Worm (Caenorhabditis elegans): Measurements from ENCODE around the gene srh-269.

The srh-269 gene

ce11 chrV:16596102-16596501 lies 4.3 kb upstream of the srh-269 start:
- TF ChIP-seq fkh-8 (tag; optimal IDR thresholded peaks at IDR 0.05) (no peak), elt-3 (tag; optimal IDR thresholded peaks at IDR 0.05) (peak in 1 of 6 experiments; percentile 19), ztf-11 (tag; optimal IDR thresholded peaks at IDR 0.05) (no peak), vab-15 (tag; optimal IDR thresholded peaks at IDR 0.05) (no peak)

ce11 chrV:16595140-16595791 lies 3.4 kb upstream of the srh-269 start, which contains the start of gene cpl-1:
TSS of gene cpl-1 (minus strand) at chrV:16595346.
- TF ChIP-seq F16B12.6 (tag; optimal IDR thresholded peaks at IDR 0.05) (no peak), nhr-28 (tag; optimal IDR thresholded peaks at IDR 0.05) (no peak), nhr-47 (tag; optimal IDR thresholded peaks at IDR 0.05) (no peak), C16A3.4 (tag; optimal IDR thresholded peaks at IDR 0.05) (no peak), nhr-76 (tag; optimal IDR thresholded peaks at IDR 0.05) (no peak), lin-35 (GFP tag; optimal IDR thresholded peaks at IDR 0.05) (peak in 1 of 2 experiments; percentile 27), efl-1 (optimal IDR thresholded peaks at IDR 0.05) (no peak), efl-1 (GFP tag; optimal IDR thresholded peaks at IDR 0.05 in 1 of 2) (peak in 1 of 2 experiments; percentile 87), nhr-11 (tag; optimal IDR thresholded peaks at IDR 0.05) (no peak), ceh-8 (GFP tag; optimal IDR thresholded peaks at IDR 0.05) (no peak), grh-1 (GFP tag; IDR thresholded peaks at IDR 0.05) (no peak), jun-1 (tag; optimal IDR thresholded peaks at IDR 0.05) (peak; percentile 18), dpl-1 (GFP tag; optimal IDR thresholded peaks at IDR 0.05) (no peak), zag-1 (tag; optimal IDR thresholded peaks at IDR 0.05) (no peak), fkh-10 (GFP tag; optimal IDR thresholded peaks at IDR 0.05) (no peak), C04F5.9 (tag; optimal IDR thresholded peaks at IDR 0.05) (no peak), sup-37 (GFP tag; optimal IDR thresholded peaks at IDR 0.05) (no peak), blmp-1 (tag; optimal IDR thresholded peaks at IDR 0.05) (peak; percentile 4), unc-86 (tag; optimal IDR thresholded peaks at IDR 0.05) (no peak), unc-130 (tag; optimal IDR thresholded peaks at IDR 0.05) (no peak), fos-1 (tag; optimal IDR thresholded peaks at IDR 0.05) (no peak), lsy-2 (tag; optimal IDR thresholded peaks at IDR 0.05) (no peak), mep-1 (tag; optimal IDR thresholded peaks at IDR 0.05) (no peak), nhr-85 (tag) (no peak), nhr-20 (tag; optimal IDR thresholded peaks at IDR 0.05) (peak; percentile 23), ztf-11 (tag; optimal IDR thresholded peaks at IDR 0.05) (no peak), rnt-1 (tag; optimal IDR thresholded peaks at IDR 0.05) (peak; percentile 37), lin-14 (GFP tag; optimal IDR thresholded peaks at IDR 0.05) (peak; percentile 24), fkh-4 (tag; optimal IDR thresholded peaks at IDR 0.05; ENCODE audit: borderline replicate concordance) (no peak), nhr-77 (tag; optimal IDR thresholded peaks at IDR 0.05) (no peak), aha-1 (tag; optimal IDR thresholded peaks at IDR 0.05) (no peak), nhr-90 (tag; optimal IDR thresholded peaks at IDR 0.05; ENCODE audit: poor library complexity) (peak; percentile 36), fkh-8 (tag; optimal IDR thresholded peaks at IDR 0.05) (no peak), unc-62 (GFP tag; optimal IDR thresholded peaks at IDR 0.05) (no peak), hlh-4 (tag; optimal IDR thresholded peaks at IDR 0.05) (no peak), nhr-71 (tag; optimal IDR thresholded peaks at IDR 0.05) (peak; percentile 45), nhr-237 (tag; optimal IDR thresholded peaks at IDR 0.05) (no peak), skn-1 (tag; optimal IDR thresholded peaks at IDR 0.05) (no peak), snu-23 (GFP tag; optimal IDR thresholded peaks at IDR 0.05) (peak; percentile 6), ama-1 (optimal IDR thresholded peaks at IDR 0.05) (peak; percentile 88), ceh-90 (tag; optimal IDR thresholded peaks at IDR 0.05) (no peak), mab-9 (GFP tag; IDR thresholded peaks at IDR 0.05) (no peak), sptf-1 (tag; optimal IDR thresholded peaks at IDR 0.05) (no peak), ces-1 (GFP tag; optimal IDR thresholded peaks at IDR 0.05) (no peak), elt-2 (tag; optimal IDR thresholded peaks at IDR 0.05) (peak; percentile 88), efl-3 (GFP tag; optimal IDR thresholded peaks at IDR 0.05) (no peak), egl-27 (tag; optimal IDR thresholded peaks at IDR 0.05) (no peak), hpl-2 (GFP tag; optimal IDR thresholded peaks at IDR 0.05) (no peak), unc-98 (GFP tag; IDR thresholded peaks at IDR 0.05) (no peak), irx-1 (tag; optimal IDR thresholded peaks at IDR 0.05) (no peak)

Measured in whole organism, L1 larva.